Worm (Caenorhabditis elegans): Measurements from ENCODE around the gene T02D1.4.

DNA sequence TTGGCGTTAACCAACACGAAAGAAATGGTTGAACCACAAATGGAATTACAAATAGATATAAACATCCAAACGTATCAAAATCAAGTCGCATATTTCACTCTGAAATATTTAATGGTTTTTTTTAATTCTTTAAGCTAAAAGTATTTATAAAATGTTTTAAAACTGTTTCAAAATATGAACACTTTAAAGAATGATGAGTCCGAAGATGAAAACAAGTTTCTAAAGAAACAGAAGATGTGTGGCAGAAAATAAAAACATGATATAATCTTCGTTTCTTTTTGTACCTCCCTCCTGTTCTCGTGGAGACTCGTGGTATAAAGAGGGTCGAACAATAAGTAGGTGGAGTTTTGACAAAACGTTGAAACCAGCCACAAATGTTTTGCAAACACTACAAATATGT, 31.7 kb downstream of the T02D1.4 start, which contains the start of gene lact-6:
- TF ChIP-seq pqm-1 (tag; optimal IDR thresholded peaks at IDR 0.05) (no peak), snpc-4 (tag; optimal IDR thresholded peaks at IDR 0.05) (no peak), tag-97 (GFP tag; IDR thresholded peaks at IDR 0.05) (no peak), Y48G9A.11 (GFP tag; IDR thresholded peaks at IDR 0.05) (no peak), unc-62 (GFP tag; optimal IDR thresholded peaks at IDR 0.05 in 1 of 2) (no peak), unc-62 (tag; optimal IDR thresholded peaks at IDR 0.05) (no peak), mep-1 (tag; optimal IDR thresholded peaks at IDR 0.05) (no peak), vab-7 (GFP tag; IDR thresholded peaks at IDR 0.05) (no peak), hlh-30 (tag; optimal IDR thresholded peaks at IDR 0.05; ENCODE audit: insufficient read depth) (no peak), lir-3 (tag; optimal IDR thresholded peaks at IDR 0.05) (no peak), aha-1 (tag) (no peak), duxl-1 (tag; optimal IDR thresholded peaks at IDR 0.05; ENCODE audit: poor library complexity) (no peak), jun-1 (tag; optimal IDR thresholded peaks at IDR 0.05) (no peak), R02D3.7 (tag; optimal IDR thresholded peaks at IDR 0.05) (no peak)
